Worm (Caenorhabditis elegans) whole organism, young adult: Measurements from ENCODE around the gene ZC155.2.

Experiments used
- snpc-4 ChIP-seq, 5 experiments: fragments of 150-350 bp in 1 of 5; sonication (generic microtip) in 4 of 5; optimal IDR thresholded peaks; 2 replicates each; lab custom pipeline; 2014 to 2018; ENCODE audit warnings: missing genetic modification characterization in 5 of 5, missing biosample characterization in 3 of 5, antibody characterized with exemption in 2 of 5, mild to moderate bottlenecking in 2 of 5, missing compliant biosample characterization in 2 of 5, missing genotype in 2 of 5, moderate library complexity in 2 of 5, missing genetic modification reagents in 1 of 5
- unc-62 ChIP-seq: fragments of 150-350 bp; optimal IDR thresholded peaks from 2 replicates; lab custom pipeline; 2014; ENCODE audit warnings: missing biosample characterization, missing genetic modification reagents, missing genetic modification characterization
- ztf-3 ChIP-seq: fragments of 200-800 bp; sonication (Bioruptor generic); optimal IDR thresholded peaks from 2 replicates; lab custom pipeline; 2018; ENCODE audit warnings: mild to moderate bottlenecking, missing genetic modification characterization, missing compliant biosample characterization

- no peak for TF ChIP-seq snpc-4 (GFP tag; optimal IDR thresholded peaks at IDR 0.05; lab: Kevin White, UChicago)
- peak; percentile 24 to 75 (median 40) for TF ChIP-seq snpc-4 (tag; optimal IDR thresholded peaks at IDR 0.05; lab: Kevin White, UChicago)
- TF ChIP-seq unc-62 (GFP tag; lab: Kevin White, UChicago): no peak
- TF ChIP-seq ztf-3 (GFP tag; lab: Kevin White, UChicago): no peak
Observed at ce11 chrIII:5227831-5228467, 9.2 kb downstream of the ZC155.2 start, which contains the start of the genes C34E10.12, C34E10.10 and atp-2.
